Fruit fly (Drosophila melanogaster): ENCODE measurements around the gene Or22a.
A peak's percentile ranks its signal among the peaks of the same experiment; 100 is the strongest.

The Or22a gene

DNA sequence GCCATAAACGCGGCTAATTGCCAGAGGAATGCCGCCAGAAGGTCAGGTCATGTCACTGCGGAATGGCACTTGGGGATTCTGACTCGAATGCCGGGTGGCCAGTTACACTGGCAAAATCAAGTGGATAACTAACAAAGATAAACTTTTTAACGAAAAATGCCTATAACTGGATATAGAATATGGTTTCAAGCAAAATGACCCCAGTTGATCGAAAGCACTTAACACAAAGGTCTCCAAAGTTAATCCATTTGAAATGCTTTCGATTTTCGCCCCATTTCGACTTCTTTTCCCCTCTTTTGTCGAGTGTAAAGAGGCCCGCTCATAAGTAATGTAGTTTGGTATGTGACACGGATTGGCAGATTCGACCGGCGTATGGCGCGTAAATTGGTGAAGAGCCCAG lies 48.3 kb downstream of the Or22a start (continued):
- TF ChIP-seq CG11696 (GFP tag; IDR thresholded peaks at IDR 0.05) (no peak), HmgD (GFP tag; optimal IDR thresholded peaks at IDR 0.05) (no peak), dm (GFP tag; optimal IDR thresholded peaks at IDR 0.05) (no peak), CG18599 (GFP tag; optimal IDR thresholded peaks at IDR 0.05) (peak; percentile 13), sisA (GFP tag; IDR thresholded peaks at IDR 0.05) (peak; percentile 26; the same call in 1 of the 2 replicates), CG32532 (GFP tag; IDR thresholded peaks at IDR 0.05) (peak; percentile 11; the same call in 1 of the 2 replicates), CG2678 (tag; optimal IDR thresholded peaks at IDR 0.05) (peak; percentile 40), Meics (GFP tag; optimal IDR thresholded peaks at IDR 0.05) (peak; percentile 2), CG12769 (tag; optimal IDR thresholded peaks at IDR 0.05) (peak; percentile 7), Optix (GFP tag; IDR thresholded peaks at IDR 0.05) (no peak), CG13123 (GFP tag; optimal IDR thresholded peaks at IDR 0.05) (no peak), ttk (GFP tag; IDR thresholded peaks at IDR 0.05) (no peak), CG1832 (GFP tag; optimal IDR thresholded peaks at IDR 0.05) (no peak), ci (GFP tag; IDR thresholded peaks at IDR 0.05) (0 out of 3 replicates have a peak, but pooled peaks have one; percentile 27), CG7839 (tag; optimal IDR thresholded peaks at IDR 0.05) (peak; percentile 8), CoRest (tag; optimal IDR thresholded peaks at IDR 0.05) (peak; percentile 15), CG2712 (tag; optimal IDR thresholded peaks at IDR 0.05) (peak; percentile 14), CG18476 (GFP tag; optimal IDR thresholded peaks at IDR 0.05) (no peak), CG8765 (GFP tag; IDR thresholded peaks at IDR 0.05) (no peak), gt (GFP tag; IDR thresholded peaks at IDR 0.05) (no peak), dmrt99B (tag; optimal IDR thresholded peaks at IDR 0.05) (peak; percentile 40), lbe (GFP tag; optimal IDR thresholded peaks at IDR 0.05) (no peak), CG17328 (GFP tag; IDR thresholded peaks at IDR 0.05) (peak; percentile 19; the same call in 1 of the 2 replicates), Hr78 (GFP tag; optimal IDR thresholded peaks at IDR 0.05) (no peak), CG13624 (GFP tag; optimal IDR thresholded peaks at IDR 0.05) (no peak), dysf (GFP tag; IDR thresholded peaks at IDR 0.05) (peak; percentile 47; the same call in 1 of the 3 replicates), Blimp-1 (GFP tag; optimal IDR thresholded peaks at IDR 0.05) (peak; percentile 43), CG1603 (tag; optimal IDR thresholded peaks at IDR 0.05) (peak; percentile 28), slbo (GFP tag; IDR thresholded peaks at IDR 0.05) (0 out of 2 replicates have a peak, but pooled peaks have one; percentile 10), Sox100B (GFP tag; optimal IDR thresholded peaks at IDR 0.05) (no peak), CG3847 (GFP tag; IDR thresholded peaks at IDR 0.05) (no peak), row (GFP tag; IDR thresholded peaks at IDR 0.05) (peak; percentile 48), Fer1 (GFP tag; optimal IDR thresholded peaks at IDR 0.05) (peak; percentile 24), bsh (GFP tag; optimal IDR thresholded peaks at IDR 0.05) (peak in 1 of 2 experiments; percentile 19), CG8944 (GFP tag; optimal IDR thresholded peaks at IDR 0.05) (no peak), Mad (GFP tag; optimal IDR thresholded peaks at IDR 0.05) (no peak), CG11504 (tag; optimal IDR thresholded peaks at IDR 0.05) (peak; percentile 53), inv (GFP tag; IDR thresholded peaks at IDR 0.05; ENCODE audit: partially characterized antibody) (no peak), CG3726 (GFP tag; IDR thresholded peaks at IDR 0.05) (no peak), Oli (tag; optimal IDR thresholded peaks at IDR 0.05) (peak; percentile 5), sens (GFP tag) (peak; percentile 54), unpg (GFP tag; optimal IDR thresholded peaks at IDR 0.05) (peak; percentile 7), CG15696 (tag; optimal IDR thresholded peaks at IDR 0.05) (no peak), CG31441 (GFP tag; IDR thresholded peaks at IDR 0.05) (peak; percentile 36; the same call in 1 of the 2 replicates), Ada2b (GFP tag; IDR thresholded peaks at IDR 0.05) (0 out of 2 replicates have a peak, but pooled peaks have one; percentile 8), sob (GFP tag; IDR thresholded peaks at IDR 0.05) (peak; percentile 26; the same call in 1 of the 2 replicates), Drgx (GFP tag; IDR thresholded peaks at IDR 0.05) (0 out of 2 replicates have a peak, but pooled peaks have one; percentile 12), knrl (GFP tag; IDR thresholded peaks at IDR 0.05; ENCODE audit: partially characterized antibody) (no peak), Kr (GFP tag; optimal IDR thresholded peaks at IDR 0.05) (no peak), CG6813 (GFP tag; optimal IDR thresholded peaks at IDR 0.05) (peak; percentile 36)
